Fruit fly (Drosophila melanogaster): ENCODE results near the gene Pop4.

DNA sequence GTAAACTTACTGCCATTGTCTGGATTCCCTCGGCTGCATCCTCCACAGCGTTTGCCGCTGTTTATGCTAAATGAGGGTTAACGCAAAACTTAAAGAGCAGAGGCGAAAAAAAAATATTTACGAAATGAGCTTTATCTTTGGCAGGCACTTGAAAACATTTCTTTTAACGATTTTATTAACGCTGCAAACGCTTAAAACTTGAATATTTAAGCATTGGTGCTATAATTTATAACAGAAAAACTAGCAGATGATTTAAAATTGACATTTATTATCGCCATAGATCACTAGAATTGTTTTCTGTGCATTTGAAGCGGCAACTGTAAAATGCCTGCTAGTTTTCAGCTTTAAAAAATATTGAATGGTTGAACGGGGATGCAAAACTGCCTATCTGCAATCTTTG is 11.8 kb upstream of the Pop4 start:
- no peak for TF ChIP-seq Rel (GFP tag; optimal IDR thresholded peaks at IDR 0.05)
- TF ChIP-seq Rel (tag; optimal IDR thresholded peaks at IDR 0.05), result no peak
- no peak for TF ChIP-seq GATAd (GFP tag; optimal IDR thresholded peaks at IDR 0.05)
- no peak for TF ChIP-seq h (GFP tag; optimal IDR thresholded peaks at IDR 0.05)

All from whole organism, wandering third instar larva.